Worm (Caenorhabditis elegans): Measurements from ENCODE around the gene C01G6.9.
A peak's percentile ranks its signal among the peaks of the same experiment; 100 is the strongest.

The C01G6.9 gene

ce11 chrII:9282787-9283186 lies 12.8 kb downstream of the C01G6.9 start (continued):
- TF ChIP-seq sox-4 (tag; optimal IDR thresholded peaks at IDR 0.05) = peak; percentile 52

ce11 chrII:9282065-9282464 lies 13.6 kb downstream of the C01G6.9 start:
- no peak for TF ChIP-seq ceh-8 (GFP tag; optimal IDR thresholded peaks at IDR 0.05)
- no peak for TF ChIP-seq jun-1 (tag; optimal IDR thresholded peaks at IDR 0.05)
- TF ChIP-seq irx-1 (tag; optimal IDR thresholded peaks at IDR 0.05) = no peak
- TF ChIP-seq fkh-4 (tag; optimal IDR thresholded peaks at IDR 0.05; ENCODE audit: borderline replicate concordance) = no peak
- TF ChIP-seq dpl-1 (GFP tag; optimal IDR thresholded peaks at IDR 0.05) = no peak
- TF ChIP-seq aly-2 (tag; optimal IDR thresholded peaks at IDR 0.05) = no peak
- no peak for TF ChIP-seq nhr-77 (tag; optimal IDR thresholded peaks at IDR 0.05)
- no peak for TF ChIP-seq efl-1 (optimal IDR thresholded peaks at IDR 0.05)
- TF ChIP-seq efl-1 (GFP tag; optimal IDR thresholded peaks at IDR 0.05 in 1 of 2) = peak in 1 of 2 experiments; percentile 11

ce11 chrII:9281595-9281994 lies 14.0 kb downstream of the C01G6.9 start:
- peak in 1 of 6 experiments; percentile 23 for TF ChIP-seq elt-3 (tag; optimal IDR thresholded peaks at IDR 0.05)
- TF ChIP-seq ama-1 (optimal IDR thresholded peaks at IDR 0.05) = no peak
- no peak for TF ChIP-seq unc-30 (tag; optimal IDR thresholded peaks at IDR 0.05)
- no peak for TF ChIP-seq unc-62 (GFP tag; optimal IDR thresholded peaks at IDR 0.05)
- TF ChIP-seq ceh-8 (GFP tag; optimal IDR thresholded peaks at IDR 0.05) = no peak
- TF ChIP-seq snpc-4 (tag; optimal IDR thresholded peaks at IDR 0.05) = peak; percentile 28
- no peak for TF ChIP-seq grh-1 (GFP tag; IDR thresholded peaks at IDR 0.05)
- no peak for TF ChIP-seq irx-1 (tag; optimal IDR thresholded peaks at IDR 0.05)
- TF ChIP-seq egl-27 (tag; optimal IDR thresholded peaks at IDR 0.05) = no peak
- no peak for TF ChIP-seq ceh-63 (GFP tag; optimal IDR thresholded peaks at IDR 0.05)
- peak; percentile 92 for TF ChIP-seq lin-14 (GFP tag; optimal IDR thresholded peaks at IDR 0.05)
- TF ChIP-seq pqm-1 (tag; optimal IDR thresholded peaks at IDR 0.05) = no peak
- TF ChIP-seq dpl-1 (GFP tag; optimal IDR thresholded peaks at IDR 0.05) = peak in 1 of 3 experiments; percentile 3
- TF ChIP-seq nhr-20 (tag; optimal IDR thresholded peaks at IDR 0.05) = no peak
- TF ChIP-seq pag-3 (tag; optimal IDR thresholded peaks at IDR 0.05; ENCODE audit: borderline replicate concordance, insufficient read depth) = no peak
- TF ChIP-seq ceh-88 (GFP tag; IDR thresholded peaks at IDR 0.05) = no peak
- no peak for TF ChIP-seq hpl-2 (GFP tag; optimal IDR thresholded peaks at IDR 0.05)
- TF ChIP-seq ceh-82 (tag; optimal IDR thresholded peaks at IDR 0.05) = peak in 2 of 3 experiments; percentile 10 to 61
- TF ChIP-seq snu-23 (GFP tag; optimal IDR thresholded peaks at IDR 0.05) = peak; percentile 23
- no peak for TF ChIP-seq mab-9 (GFP tag; IDR thresholded peaks at IDR 0.05)
- TF ChIP-seq lsy-2 (tag; optimal IDR thresholded peaks at IDR 0.05) = peak; percentile 26 to 71
- TF ChIP-seq nhr-47 (tag; optimal IDR thresholded peaks at IDR 0.05) = peak; percentile 4
- TF ChIP-seq aly-2 (tag; optimal IDR thresholded peaks at IDR 0.05) = no peak
- TF ChIP-seq isw-1 (GFP tag; IDR thresholded peaks at IDR 0.05) = no peak
- TF ChIP-seq fkh-10 (GFP tag; optimal IDR thresholded peaks at IDR 0.05) = no peak
- TF ChIP-seq hlh-17 (GFP tag; optimal IDR thresholded peaks at IDR 0.05; ENCODE audit: borderline replicate concordance) = no peak
- no peak for TF ChIP-seq C34B4.2 (tag; optimal IDR thresholded peaks at IDR 0.05)
- no peak for TF ChIP-seq aha-1 (tag; optimal IDR thresholded peaks at IDR 0.05)
- no peak for TF ChIP-seq ztf-11 (tag; optimal IDR thresholded peaks at IDR 0.05)
- no peak for TF ChIP-seq pax-3 (tag; optimal IDR thresholded peaks at IDR 0.05)
- no peak for TF ChIP-seq tlp-1 (tag; optimal IDR thresholded peaks at IDR 0.05)
- TF ChIP-seq lir-3 (tag; optimal IDR thresholded peaks at IDR 0.05; ENCODE audit: poor library complexity) = no peak
- TF ChIP-seq F16B12.6 (tag; optimal IDR thresholded peaks at IDR 0.05) = no peak
- TF ChIP-seq Y116A8C.19 (tag; optimal IDR thresholded peaks at IDR 0.05; ENCODE audit: borderline replicate concordance) = no peak
- TF ChIP-seq mdl-1 (tag; optimal IDR thresholded peaks at IDR 0.05) = no peak
- no peak for TF ChIP-seq hlh-4 (tag; optimal IDR thresholded peaks at IDR 0.05)
- TF ChIP-seq nhr-77 (tag; optimal IDR thresholded peaks at IDR 0.05) = peak; percentile 40
- no peak for TF ChIP-seq tbx-2 (tag; optimal IDR thresholded peaks at IDR 0.05)
- peak; percentile 57 for TF ChIP-seq mep-1 (tag; optimal IDR thresholded peaks at IDR 0.05)
- no peak for TF ChIP-seq nhr-12 (tag; optimal IDR thresholded peaks at IDR 0.05)
- no peak for TF ChIP-seq fkh-8 (tag; optimal IDR thresholded peaks at IDR 0.05)
- TF ChIP-seq lin-15B (tag; optimal IDR thresholded peaks at IDR 0.05) = no peak
- TF ChIP-seq nhr-76 (tag; optimal IDR thresholded peaks at IDR 0.05) = no peak
- TF ChIP-seq skn-1 (tag; optimal IDR thresholded peaks at IDR 0.05) = peak; percentile 68

Measured in whole organism, L1 larva.